Worm (Caenorhabditis elegans) whole organism, L2 larva: ENCODE data around the gene C30B5.2.
A peak's percentile ranks its signal among the peaks of the same experiment; 100 is the strongest.

Experiments used
- C34F6.9 ChIP-seq: fragments of 150-350 bp; optimal IDR thresholded peaks from 2 replicates; lab custom pipeline; 2014; ENCODE audit warnings: missing biosample characterization, missing genetic modification characterization
- F13H6.1 ChIP-seq: sonication (generic microtip); optimal IDR thresholded peaks from 2 replicates; lab custom pipeline; 2016; ENCODE audit warnings: missing genetic modification characterization, missing compliant biosample characterization
- Y55F3AM.14 ChIP-seq: fragments of 200-800 bp; sonication (Bioruptor generic); optimal IDR thresholded peaks from 2 replicates; lab custom pipeline; 2018; ENCODE audit warnings: mild to moderate bottlenecking, missing genetic modification characterization, missing compliant biosample characterization
- ZK546.5 ChIP-seq: sonication (generic microtip); optimal IDR thresholded peaks from 2 replicates; lab custom pipeline; 2017; ENCODE audit warnings: missing biosample characterization, missing genetic modification characterization
- alr-1 ChIP-seq: fragments of 150-350 bp; optimal IDR thresholded peaks from 2 replicates; lab custom pipeline; 2014; ENCODE audit warnings: missing biosample characterization, missing genetic modification characterization
- blmp-1 ChIP-seq: sonication (generic microtip); optimal IDR thresholded peaks from 2 replicates; lab custom pipeline; 2017; ENCODE audit warnings: missing genetic modification characterization, mild to moderate bottlenecking, missing compliant biosample characterization, antibody characterized with exemption, moderate library complexity; ENCODE audit not compliant: insufficient read depth
- ceh-82 ChIP-seq: fragments of 150-350 bp; optimal IDR thresholded peaks from 2 replicates; lab custom pipeline; 2014; ENCODE audit warnings: missing biosample characterization, missing genetic modification characterization
- dmd-4 ChIP-seq: sonication (generic microtip); optimal IDR thresholded peaks from 2 replicates; lab custom pipeline; 2017; ENCODE audit warnings: missing biosample characterization, missing genetic modification characterization
- egl-27 ChIP-seq: sonication (generic microtip); optimal IDR thresholded peaks from 3 replicates; lab custom pipeline; 2017; ENCODE audit warnings: missing biosample characterization, missing genetic modification reagents, missing genetic modification characterization
- elt-1 ChIP-seq: fragments of 150-350 bp; optimal IDR thresholded peaks from 2 replicates; lab custom pipeline; 2014; ENCODE audit warnings: missing biosample characterization, missing genetic modification characterization
- elt-3 ChIP-seq: sonication (generic microtip); optimal IDR thresholded peaks from 2 replicates; lab custom pipeline; 2017; ENCODE audit warnings: missing biosample characterization, missing genetic modification characterization
- fos-1 ChIP-seq: fragments of 150-350 bp; optimal IDR thresholded peaks from 2 replicates; lab custom pipeline; 2014; ENCODE audit warnings: missing biosample characterization, missing genetic modification characterization
- gmeb-1 ChIP-seq: fragments of 150-350 bp; optimal IDR thresholded peaks from 2 replicates; lab custom pipeline; 2014; ENCODE audit warnings: missing biosample characterization, missing genetic modification characterization
- lin-11 ChIP-seq: fragments of 150-350 bp; sonication (generic microtip); optimal IDR thresholded peaks from 2 replicates; lab custom pipeline; 2014; ENCODE audit warnings: missing biosample characterization, missing genetic modification characterization, inconsistent platforms, mixed read lengths
- lin-39 ChIP-seq: fragments of 150-350 bp; optimal IDR thresholded peaks from 2 replicates; lab custom pipeline; 2014; ENCODE audit warnings: missing biosample characterization, missing genetic modification reagents, missing genetic modification characterization
- lsy-2 ChIP-seq, 2 experiments: fragments of 150-350 bp in 1 of 2; sonication (generic microtip) in 1 of 2; optimal IDR thresholded peaks; 2 replicates each; lab custom pipeline; 2014 to 2017; ENCODE audit warnings: missing biosample characterization in 2 of 2, missing genetic modification characterization in 2 of 2
- mbf-1 ChIP-seq: sonication (generic microtip); optimal IDR thresholded peaks from 2 replicates; lab custom pipeline; 2017; ENCODE audit warnings: missing biosample characterization, missing genetic modification characterization
- mdl-1 ChIP-seq, 2 experiments: fragments of 150-350 bp in 1 of 2; sonication (generic microtip) in 1 of 2; optimal IDR thresholded peaks; 2 replicates each; lab custom pipeline; 2017; ENCODE audit warnings: missing biosample characterization in 2 of 2, missing genetic modification characterization in 2 of 2
- nhr-10 ChIP-seq: sonication (generic microtip); optimal IDR thresholded peaks from 2 replicates; lab custom pipeline; 2017; ENCODE audit warnings: missing biosample characterization, missing genetic modification characterization
- nhr-11 ChIP-seq: fragments of 150-350 bp; optimal IDR thresholded peaks from 2 replicates; lab custom pipeline; 2014; ENCODE audit warnings: missing biosample characterization, missing genetic modification characterization
- nhr-12 ChIP-seq: fragments of 150-350 bp; optimal IDR thresholded peaks from 2 replicates; lab custom pipeline; 2014; ENCODE audit warnings: missing biosample characterization, missing genetic modification characterization
- nhr-129 ChIP-seq: fragments of 150-350 bp; optimal IDR thresholded peaks from 2 replicates; lab custom pipeline; 2014; ENCODE audit warnings: missing biosample characterization, missing genetic modification characterization
- nhr-21 ChIP-seq: fragments of 150-350 bp; optimal IDR thresholded peaks from 2 replicates; lab custom pipeline; 2014; ENCODE audit warnings: missing biosample characterization, missing genetic modification characterization
- nhr-23 ChIP-seq: fragments of 150-350 bp; optimal IDR thresholded peaks from 2 replicates; lab custom pipeline; 2014; ENCODE audit warnings: missing biosample characterization, missing genetic modification reagents, missing genetic modification characterization
- nhr-25 ChIP-seq: fragments of 150-350 bp; sonication (generic microtip); optimal IDR thresholded peaks from 3 replicates; lab custom pipeline; 2014; ENCODE audit warnings: missing biosample characterization, missing genetic modification characterization
- nhr-6 ChIP-seq: fragments of 150-350 bp; optimal IDR thresholded peaks from 2 replicates; lab custom pipeline; 2014; ENCODE audit warnings: missing biosample characterization, missing genetic modification characterization
- nhr-77 ChIP-seq: fragments of 150-350 bp; optimal IDR thresholded peaks from 2 replicates; lab custom pipeline; 2014; ENCODE audit warnings: missing biosample characterization, missing genetic modification characterization
- peb-1 ChIP-seq: fragments of 150-350 bp; optimal IDR thresholded peaks from 2 replicates; lab custom pipeline; 2014; ENCODE audit warnings: missing biosample characterization, missing genetic modification characterization
- sem-4 ChIP-seq: fragments of 150-350 bp; optimal IDR thresholded peaks from 2 replicates; lab custom pipeline; 2014; ENCODE audit warnings: missing biosample characterization, missing genetic modification reagents, missing genetic modification characterization
- skn-1 ChIP-seq: sonication (generic microtip); optimal IDR thresholded peaks from 2 replicates; lab custom pipeline; 2017; ENCODE audit warnings: missing biosample characterization, missing genetic modification characterization
- sma-3 ChIP-seq: sonication (generic microtip); optimal IDR thresholded peaks from 2 replicates; lab custom pipeline; 2016; ENCODE audit warnings: missing genetic modification reagents, missing genetic modification characterization, missing compliant biosample characterization
- sma-9 ChIP-seq, 2 experiments: fragments of 150-350 bp in 1 of 2; sonication (generic microtip) in 1 of 2; optimal IDR thresholded peaks; 2 replicates each; lab custom pipeline; 2014 to 2016; ENCODE audit warnings: missing genetic modification characterization in 2 of 2, mild to moderate bottlenecking in 1 of 2, missing biosample characterization in 1 of 2, missing compliant biosample characterization in 1 of 2, missing genetic modification reagents in 1 of 2, moderate library complexity in 1 of 2
- snpc-4 ChIP-seq: fragments of 150-350 bp; optimal IDR thresholded peaks from 2 replicates; lab custom pipeline; 2014; ENCODE audit warnings: missing biosample characterization, missing genetic modification characterization
- zag-1 ChIP-seq: fragments of 150-350 bp; optimal IDR thresholded peaks from 2 replicates; lab custom pipeline; 2014; ENCODE audit warnings: missing biosample characterization, missing genetic modification characterization
- ztf-1 ChIP-seq: fragments of 200-800 bp; sonication (Bioruptor generic); conservative IDR thresholded peaks from 2 replicates; pipeline ENCODE4 v1.3.6; 2022; ENCODE audit warnings: missing genetic modification characterization, missing compliant biosample characterization

The C30B5.2 gene

DNA sequence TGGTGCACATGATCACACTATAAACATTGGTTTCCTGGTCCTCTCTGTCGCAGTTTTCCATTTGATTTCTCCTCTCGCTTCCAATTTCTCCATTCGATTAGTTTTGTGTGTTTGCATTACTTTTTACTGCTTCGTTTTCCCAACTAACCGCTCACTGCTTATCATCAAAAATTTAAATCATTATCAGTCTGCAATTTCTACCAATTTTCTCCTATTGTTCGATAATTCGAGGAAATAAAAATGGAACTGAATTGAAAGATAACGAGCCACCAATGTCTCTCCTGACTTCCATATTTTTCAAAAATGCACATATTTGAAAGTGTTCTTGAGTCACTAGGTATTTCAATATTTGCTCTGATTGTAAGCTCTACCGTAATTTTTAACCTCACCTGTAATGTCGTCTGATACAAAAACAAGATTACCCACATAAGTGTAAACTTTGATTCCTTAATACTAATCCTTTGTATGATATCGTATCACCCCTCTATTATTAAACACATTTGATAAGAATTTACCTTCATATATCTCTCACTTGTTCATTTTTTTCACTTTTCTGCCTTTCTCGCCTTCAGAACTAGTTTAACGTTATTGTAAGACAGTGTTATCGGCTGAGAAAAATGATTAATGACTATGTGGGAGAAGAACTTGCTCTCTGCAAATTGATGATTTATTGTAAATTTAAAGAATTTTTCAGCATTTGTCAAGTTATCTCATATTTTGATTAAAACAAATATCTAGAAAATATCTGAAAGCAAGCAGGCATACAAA lies 18.8 kb upstream of the C30B5.2 start:
- TF ChIP-seq fos-1 (tag; lab: Kevin White, UChicago) (peak; percentile 82), lsy-2 (tag; optimal IDR thresholded peaks at IDR 0.05; lab: Kevin White, UChicago) (no peak), blmp-1 (tag; lab: Kevin White, UChicago) (peak; percentile 62), nhr-25 (tag; lab: Kevin White, UChicago) (peak; percentile 45), nhr-77 (tag; lab: Kevin White, UChicago) (no peak), mdl-1 (tag; optimal IDR thresholded peaks at IDR 0.05; lab: Kevin White, UChicago) (no peak), sma-9 (GFP tag; optimal IDR thresholded peaks at IDR 0.05; lab: Kevin White, UChicago) (peak; percentile 31), sma-9 (tag; optimal IDR thresholded peaks at IDR 0.05; lab: Kevin White, UChicago) (no peak)

DNA sequence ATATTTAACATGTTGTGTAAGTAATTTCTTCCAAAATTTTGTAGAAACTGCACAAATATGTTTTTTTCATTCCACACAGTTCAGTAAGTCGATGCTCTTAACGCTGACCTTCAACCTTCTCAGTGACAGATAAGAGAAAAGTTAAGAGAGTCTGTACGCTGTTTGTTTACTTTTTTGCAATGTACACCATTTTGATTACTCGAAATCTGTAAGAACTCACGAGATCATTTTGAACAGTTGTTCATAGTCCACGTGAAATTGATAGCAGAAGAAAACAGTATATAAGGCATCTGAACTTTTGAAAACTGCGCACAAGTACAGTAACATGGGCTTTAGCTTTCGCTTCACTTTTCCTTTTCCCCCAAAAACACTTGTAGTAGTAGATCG lies 18.2 kb upstream of the C30B5.2 start:
- no peak for TF ChIP-seq snpc-4 (tag; lab: Kevin White, UChicago)
- no peak for TF ChIP-seq ztf-1
- TF ChIP-seq mbf-1: no peak
- no peak for TF ChIP-seq sem-4 (tag; lab: Kevin White, UChicago)
- no peak for TF ChIP-seq gmeb-1
- TF ChIP-seq egl-27 (tag; lab: Kevin White, UChicago): no peak
- no peak for TF ChIP-seq nhr-6 (tag; lab: Kevin White, UChicago)
- TF ChIP-seq ZK546.5: no peak
- no peak for TF ChIP-seq nhr-11 (tag; lab: Kevin White, UChicago)
- TF ChIP-seq zag-1 (tag; lab: Kevin White, UChicago): no peak
- TF ChIP-seq skn-1 (tag; lab: Kevin White, UChicago): no peak
- TF ChIP-seq C34F6.9 (tag; lab: Kevin White, UChicago): no peak
- TF ChIP-seq nhr-77 (tag; lab: Kevin White, UChicago): no peak
- TF ChIP-seq alr-1 (tag; lab: Kevin White, UChicago): no peak
- no peak for TF ChIP-seq lin-11 (tag; lab: Kevin White, UChicago)
- TF ChIP-seq elt-3 (tag; lab: Kevin White, UChicago): no peak
- TF ChIP-seq nhr-10 (tag; lab: Kevin White, UChicago): no peak
- no peak for TF ChIP-seq fos-1 (tag; lab: Kevin White, UChicago)
- no peak for TF ChIP-seq Y55F3AM.14
- TF ChIP-seq nhr-23 (tag; lab: Kevin White, UChicago): no peak

DNA sequence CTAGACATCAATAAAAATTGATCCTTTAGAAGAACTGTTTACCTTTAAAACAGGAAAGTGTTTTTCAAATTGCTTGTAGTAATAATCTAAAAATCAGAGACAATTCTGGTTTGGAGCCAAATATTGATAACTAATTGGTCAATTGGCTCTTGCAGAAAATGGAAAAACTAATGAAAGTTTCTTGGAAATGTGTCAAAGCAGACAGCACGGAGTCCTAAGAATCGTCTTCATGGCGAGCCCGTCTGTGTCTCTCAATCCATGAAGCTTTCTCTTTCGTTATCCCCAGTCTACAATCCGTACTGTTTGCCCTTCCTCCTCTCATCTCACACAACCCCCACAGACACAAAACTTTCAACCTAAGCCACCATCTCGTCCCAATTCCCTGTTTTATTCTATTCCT lies 17.4 kb upstream of the C30B5.2 start, which contains the start of gene F40H3.1:
TSS of gene F40H3.1 (plus strand) at position 301 of the 400 bp plus-strand sequence.
- TF ChIP-seq nhr-10 (tag; lab: Kevin White, UChicago) (no peak), blmp-1 (tag; lab: Kevin White, UChicago) (no peak), elt-1 (no peak)

DNA sequence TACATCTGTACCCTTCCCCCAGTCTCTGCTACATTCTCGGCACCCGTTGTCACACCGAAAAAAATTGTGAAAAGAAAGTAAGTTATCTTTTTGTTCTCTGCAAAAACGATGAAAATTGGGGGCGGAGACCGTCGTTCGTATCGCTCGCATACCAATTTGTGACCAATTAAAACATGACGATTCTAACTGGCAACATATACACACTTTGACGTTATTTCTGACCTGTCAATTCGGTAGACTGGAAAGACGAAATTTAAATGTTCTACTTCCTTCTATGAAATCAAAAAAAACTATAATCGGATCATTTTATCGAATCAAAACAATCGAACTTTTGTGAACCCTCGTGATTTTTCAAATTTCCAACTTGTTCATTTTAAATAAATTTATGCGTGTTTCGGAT lies 16.4 kb upstream of the C30B5.2 start:
- TF ChIP-seq dmd-4 (no peak), sma-3 (GFP tag; lab: Kevin White, UChicago) (no peak)
- TF ChIP-seq, all 48 proteins: peak for 0

DNA sequence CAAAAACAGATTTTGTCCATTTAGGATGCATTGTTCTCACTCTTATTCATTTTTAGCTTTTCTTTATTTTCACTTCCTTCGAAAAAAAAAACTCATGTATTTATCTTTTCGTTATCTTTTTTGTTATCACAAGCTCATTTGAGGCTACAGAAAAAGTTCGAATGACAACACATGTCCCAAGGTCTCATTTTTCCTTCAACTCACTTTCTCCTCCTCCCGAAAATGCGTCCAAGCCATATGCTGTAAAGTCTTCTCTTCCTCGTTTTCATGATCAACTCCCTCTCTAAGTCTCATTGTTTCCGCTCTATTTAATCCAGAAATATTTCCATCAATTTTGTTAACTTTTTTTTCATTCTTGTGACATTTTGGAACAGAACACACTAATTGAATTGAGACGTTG lies 15.6 kb upstream of the C30B5.2 start:
- no peak for TF ChIP-seq nhr-77 (tag; lab: Kevin White, UChicago)
- no peak for TF ChIP-seq nhr-25 (tag; lab: Kevin White, UChicago)
- TF ChIP-seq egl-27 (tag; lab: Kevin White, UChicago): no peak
- TF ChIP-seq lsy-2 (tag; optimal IDR thresholded peaks at IDR 0.05; lab: Kevin White, UChicago): peak in 1 of 2 experiments; percentile 22
- no peak for TF ChIP-seq nhr-10 (tag; lab: Kevin White, UChicago)
- TF ChIP-seq blmp-1 (tag; lab: Kevin White, UChicago): no peak
- TF ChIP-seq ztf-1: no peak
- TF ChIP-seq ceh-82 (tag; lab: Kevin White, UChicago): no peak
- TF ChIP-seq lin-39 (tag; lab: Kevin White, UChicago): no peak
- no peak for TF ChIP-seq nhr-21
- no peak for TF ChIP-seq fos-1 (tag; lab: Kevin White, UChicago)
- TF ChIP-seq lin-11 (tag; lab: Kevin White, UChicago): no peak
- TF ChIP-seq nhr-11 (tag; lab: Kevin White, UChicago): no peak
- TF ChIP-seq nhr-23 (tag; lab: Kevin White, UChicago): no peak
- no peak for TF ChIP-seq elt-1
- TF ChIP-seq nhr-12 (tag; lab: Kevin White, UChicago): no peak
- TF ChIP-seq sma-9 (GFP tag; optimal IDR thresholded peaks at IDR 0.05; lab: Kevin White, UChicago): peak; percentile 34
- no peak for TF ChIP-seq sma-9 (tag; optimal IDR thresholded peaks at IDR 0.05; lab: Kevin White, UChicago)
- TF ChIP-seq nhr-6 (tag; lab: Kevin White, UChicago): no peak
- TF ChIP-seq elt-3 (tag; lab: Kevin White, UChicago): no peak
- peak; percentile 26 for TF ChIP-seq C34F6.9 (tag; lab: Kevin White, UChicago)
- TF ChIP-seq F13H6.1: peak; percentile 37
- TF ChIP-seq peb-1: no peak
- peak; percentile 38 for TF ChIP-seq nhr-129 (tag; lab: Kevin White, UChicago)
